Fruit fly (Drosophila melanogaster) whole organism: ENCODE results near the gene Pomp.

Experiments
- CG8478 ChIP-seq: fragments of >200 bp; optimal IDR thresholded peaks from 2 replicates; lab custom pipeline; 2018; ENCODE audit warnings: inconsistent platforms
- Dll ChIP-seq: fragments of >200 bp; optimal IDR thresholded peaks from 2 replicates; lab custom pipeline; 2017
- EcR ChIP-seq, 2 experiments: fragments of >200 bp; optimal IDR thresholded peaks; 2 replicates each; lab custom pipeline; 2017; ENCODE audit warnings: missing biosample characterization in 2 of 2, missing genetic modification characterization in 2 of 2, missing genetic modification reagents in 2 of 2
- pan ChIP-seq: fragments of >200 bp; optimal IDR thresholded peaks from 2 replicates; lab custom pipeline; 2017
- psq ChIP-seq: fragments of >200 bp; optimal IDR thresholded peaks from 2 replicates; lab custom pipeline; 2017

- TF ChIP-seq Dll (lab: Kevin White, UChicago) = no peak
- TF ChIP-seq CG8478 (lab: Kevin White, UChicago) = no peak
- no peak for TF ChIP-seq psq (lab: Kevin White, UChicago)
- no peak for TF ChIP-seq EcR (GFP tag; optimal IDR thresholded peaks at IDR 0.05; lab: Kevin White, UChicago)
- TF ChIP-seq pan (lab: Kevin White, UChicago) = no peak
Measured at dm6 chr2L:20788050-20788449, 594 bp downstream of the Pomp start.
